Fruit fly (Drosophila melanogaster) whole organism, adult: Measurements from ENCODE around the gene woc.

ENCODE experiments used
- CG12768 ChIP-seq: fragments of 200-800 bp; sonication (Bioruptor generic); optimal IDR thresholded peaks from 2 replicates; lab custom pipeline; 2017; ENCODE audit warnings: missing biosample characterization, missing genetic modification characterization, mild to moderate bottlenecking, moderate library complexity, missing genetic modification reagents
- CG1620 ChIP-seq: fragments of 200-800 bp; sonication (Bioruptor generic); optimal IDR thresholded peaks from 2 replicates; lab custom pipeline; 2016; ENCODE audit warnings: missing biosample characterization, missing genetic modification characterization
- CG7101 ChIP-seq: fragments of 200-800 bp; sonication (Bioruptor generic); optimal IDR thresholded peaks from 2 replicates; lab custom pipeline; 2018; ENCODE audit warnings: missing biosample characterization, mild to moderate bottlenecking, missing genetic modification characterization, moderate library complexity
- Clk ChIP-seq: fragments of 200-800 bp; sonication (Bioruptor generic); optimal IDR thresholded peaks from 2 replicates; lab custom pipeline; 2017; ENCODE audit warnings: missing biosample characterization, missing genetic modification characterization
- bab1 ChIP-seq: fragments of 200-800 bp; sonication (Bioruptor generic); optimal IDR thresholded peaks from 3 replicates; lab custom pipeline; 2019; ENCODE audit warnings: missing biosample characterization, mild to moderate bottlenecking, missing genetic modification characterization, moderate library complexity
- cnc ChIP-seq, 2 experiments: fragments of >200 bp; optimal IDR thresholded peaks; 2 replicates each; lab custom pipeline; 2017
- kay ChIP-seq: fragments of 200-800 bp; sonication (Bioruptor generic); peaks from one replicate; lab custom pipeline; 2016; ENCODE audit warnings: missing biosample characterization, missing genetic modification characterization, borderline replicate concordance

DNA sequence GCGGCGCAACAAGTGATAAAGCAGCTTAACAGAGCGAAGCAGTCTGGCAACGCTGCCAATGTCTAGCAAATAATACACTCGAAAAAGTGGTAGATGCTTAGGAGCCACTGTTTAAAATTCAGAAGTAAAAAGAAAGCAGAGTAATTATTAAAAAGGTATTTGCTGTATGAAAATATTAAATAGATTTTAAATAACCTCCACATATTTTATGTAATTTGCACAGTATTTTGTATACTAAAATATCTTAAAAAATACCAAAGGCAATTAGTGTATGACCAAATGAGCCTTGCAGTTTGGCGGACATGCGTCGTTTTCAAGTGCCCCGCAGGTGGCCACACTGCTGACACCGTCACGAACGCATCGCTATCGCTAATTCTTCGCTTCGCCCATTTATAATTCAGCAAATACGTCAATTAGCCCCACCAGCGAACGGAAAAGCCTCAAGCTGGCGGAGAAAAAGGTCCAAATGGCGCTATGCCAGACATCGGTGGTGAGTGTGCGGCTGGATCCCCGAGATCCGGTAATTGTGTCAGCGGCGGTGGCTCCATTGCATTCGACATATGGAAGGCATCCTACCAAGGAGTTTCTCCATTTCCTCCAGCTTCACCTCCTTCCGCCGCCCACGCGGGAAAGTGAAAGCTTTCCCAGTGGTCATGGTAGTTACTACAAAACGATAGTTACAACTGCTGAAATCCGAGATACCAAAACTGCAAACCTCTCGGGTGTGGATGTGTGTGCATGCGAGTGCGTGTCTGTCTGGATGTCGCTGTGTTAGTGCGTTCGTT, 10.5 kb downstream of the woc start, which contains the start of gene pll:
- TF ChIP-seq cnc (optimal IDR thresholded peaks at IDR 0.05; lab: Kevin White, UChicago), result no peak
- TF ChIP-seq kay (GFP tag; lab: Kevin White, UChicago), result no peak
- TF ChIP-seq CG7101 (tag; lab: Kevin White, UChicago), result peak; percentile 88
- peak; percentile 83 for TF ChIP-seq CG1620 (GFP tag; lab: Kevin White, UChicago)
- peak; percentile 55 for TF ChIP-seq Clk (GFP tag; lab: Kevin White, UChicago)
- peak; percentile 55 for TF ChIP-seq CG12768
- peak; percentile 89 for TF ChIP-seq bab1 (GFP tag; lab: Kevin White, UChicago)
